Fruit fly (Drosophila melanogaster) whole organism, embryonic: Measurements from ENCODE around the gene qjt.

Experiments
- Asciz ChIP-seq: fragments of 200-800 bp; sonication (Bioruptor generic); optimal IDR thresholded peaks from 2 replicates; lab custom pipeline; 2017; ENCODE audit warnings: missing biosample characterization, mild to moderate bottlenecking, missing genetic modification characterization, missing genetic modification reagents
- Blimp-1 ChIP-seq: fragments of 200-800 bp; sonication (Bioruptor generic); optimal IDR thresholded peaks from 3 replicates; lab custom pipeline; 2018; ENCODE audit warnings: missing biosample characterization, missing genetic modification characterization, mild to moderate bottlenecking, moderate library complexity, missing genetic modification reagents
- CG11093 ChIP-seq: fragments of 200-800 bp; sonication (Bioruptor generic); IDR thresholded peaks from 3 replicates; pipeline ENCODE4 v1.3.6; 2022; ENCODE audit warnings: missing biosample characterization, missing genetic modification characterization
- CG11456 ChIP-seq: fragments of 200-800 bp; sonication (Bioruptor generic); IDR thresholded peaks from 3 replicates; pipeline ENCODE4 v1.3.6; 2022; ENCODE audit warnings: missing biosample characterization, missing genetic modification characterization
- CG11504 ChIP-seq: fragments of 200-800 bp; sonication (Bioruptor generic); optimal IDR thresholded peaks from 3 replicates; lab custom pipeline; 2019; ENCODE audit warnings: missing biosample characterization, mild to moderate bottlenecking, missing genetic modification characterization, moderate library complexity
- CG1233 ChIP-seq: fragments of 200-800 bp; sonication (Bioruptor generic); optimal IDR thresholded peaks from 4 replicates; lab custom pipeline; 2018; ENCODE audit warnings: missing biosample characterization, mild to moderate bottlenecking, missing genetic modification characterization
- CG14860 ChIP-seq: fragments of 200-800 bp; sonication (Bioruptor generic); IDR thresholded peaks from 3 replicates; pipeline ENCODE4 v1.3.6; 2022; ENCODE audit warnings: missing biosample characterization, missing genetic modification characterization; ENCODE audit not compliant: partially characterized antibody
- CG15479 ChIP-seq: fragments of 200-800 bp; sonication (Bioruptor generic); optimal IDR thresholded peaks from 3 replicates; lab custom pipeline; 2019; ENCODE audit warnings: missing biosample characterization, mild to moderate bottlenecking, missing genetic modification characterization, moderate library complexity
- CG16813 ChIP-seq: fragments of 200-800 bp; sonication (Bioruptor generic); IDR thresholded peaks from 3 replicates; pipeline ENCODE4 v1.3.6; 2022; ENCODE audit warnings: missing biosample characterization, missing genetic modification characterization; ENCODE audit not compliant: partially characterized antibody
- CG17385 ChIP-seq: fragments of 200-800 bp; sonication (Bioruptor generic); optimal IDR thresholded peaks from 3 replicates; lab custom pipeline; 2018; ENCODE audit warnings: missing biosample characterization, mild to moderate bottlenecking, missing genetic modification characterization
- CG17829 ChIP-seq: fragments of 200-800 bp; optimal IDR thresholded peaks from 2 replicates; lab custom pipeline; 2019; ENCODE audit warnings: missing biosample characterization, mild to moderate bottlenecking, missing genetic modification characterization, moderate library complexity
- CG2116 ChIP-seq: fragments of 200-800 bp; sonication (Bioruptor generic); optimal IDR thresholded peaks from 3 replicates; lab custom pipeline; 2018; ENCODE audit warnings: missing biosample characterization, mild to moderate bottlenecking, missing genetic modification characterization
- CG2678 ChIP-seq: fragments of 200-800 bp; sonication (Bioruptor generic); optimal IDR thresholded peaks from 3 replicates; lab custom pipeline; 2019; ENCODE audit warnings: missing biosample characterization, mild to moderate bottlenecking, missing genetic modification characterization, moderate library complexity
- CG2875 ChIP-seq: fragments of 200-800 bp; sonication (Bioruptor generic); optimal IDR thresholded peaks from 2 replicates; lab custom pipeline; 2017; ENCODE audit warnings: missing biosample characterization, mild to moderate bottlenecking, missing genetic modification characterization, missing genetic modification reagents
- CG4617 ChIP-seq: fragments of 200-800 bp; sonication (Bioruptor generic); optimal IDR thresholded peaks from 3 replicates; lab custom pipeline; 2016; ENCODE audit warnings: missing biosample characterization, missing genetic modification characterization, borderline replicate concordance
- CG4820 ChIP-seq: fragments of 200-800 bp; sonication (Bioruptor generic); optimal IDR thresholded peaks from 3 replicates; lab custom pipeline; 2016; ENCODE audit warnings: missing biosample characterization, missing genetic modification characterization
- CG7372 ChIP-seq: fragments of 200-800 bp; sonication (Bioruptor generic); IDR thresholded peaks from 2 replicates; pipeline ENCODE4 v1.3.6; 2022; ENCODE audit warnings: missing biosample characterization, missing genetic modification characterization
- Drgx ChIP-seq: fragments of 200-800 bp; sonication (Bioruptor generic); IDR thresholded peaks from 2 replicates; pipeline ENCODE4 v1.3.6; 2022; ENCODE audit warnings: missing biosample characterization, missing genetic modification characterization
- HLH3B ChIP-seq: fragments of 200-800 bp; sonication (Bioruptor generic); IDR thresholded peaks from 2 replicates; pipeline ENCODE4 v1.3.6; 2022; ENCODE audit warnings: missing biosample characterization, missing genetic modification characterization
- Lpt ChIP-seq: fragments of >200 bp; optimal IDR thresholded peaks from 2 replicates; lab custom pipeline; 2018; ENCODE audit warnings: missing biosample characterization, missing genetic modification characterization
- MBD-R2 ChIP-seq: fragments of 200-800 bp; sonication (Bioruptor generic); IDR thresholded peaks from 2 replicates; pipeline ENCODE4 v1.3.6; 2022; ENCODE audit warnings: missing biosample characterization, missing genetic modification characterization
- NC2α ChIP-seq: fragments of 200-800 bp; sonication (Bioruptor generic); optimal IDR thresholded peaks from 2 replicates; lab custom pipeline; 2016; ENCODE audit warnings: missing biosample characterization, missing genetic modification characterization
- Oaz ChIP-seq: fragments of 200-800 bp; sonication (Bioruptor generic); IDR thresholded peaks from 2 replicates; pipeline ENCODE4 v1.3.6; 2022; ENCODE audit warnings: missing biosample characterization, missing genetic modification characterization
- Ptx1 ChIP-seq: fragments of 200-800 bp; sonication (Bioruptor generic); IDR thresholded peaks from 2 replicates; pipeline ENCODE4 v1.3.6; 2022; ENCODE audit warnings: missing biosample characterization, missing genetic modification characterization
- Sox100B ChIP-seq: fragments of 200-800 bp; sonication (Bioruptor generic); optimal IDR thresholded peaks from 3 replicates; lab custom pipeline; 2018; ENCODE audit warnings: missing biosample characterization, mild to moderate bottlenecking, missing genetic modification characterization
- Sry-β ChIP-seq: fragments of 200-800 bp; sonication (Bioruptor generic); optimal IDR thresholded peaks from 2 replicates; lab custom pipeline; 2018; ENCODE audit warnings: missing biosample characterization, mild to moderate bottlenecking, missing genetic modification characterization, moderate library complexity
- ara ChIP-seq: fragments of 200-800 bp; sonication (Bioruptor generic); IDR thresholded peaks from 2 replicates; pipeline ENCODE4 v1.3.6; 2022; ENCODE audit warnings: missing biosample characterization, missing genetic modification characterization
- bbx ChIP-seq: fragments of 200-800 bp; sonication (Bioruptor generic); IDR thresholded peaks from 2 replicates; pipeline ENCODE4 v1.3.6; 2022; ENCODE audit warnings: missing biosample characterization, missing genetic modification characterization; ENCODE audit not compliant: partially characterized antibody
- cg ChIP-seq: fragments of 200-800 bp; sonication (Bioruptor generic); optimal IDR thresholded peaks from 3 replicates; lab custom pipeline; 2019; ENCODE audit warnings: missing biosample characterization, mild to moderate bottlenecking, missing genetic modification characterization, moderate library complexity
- ci ChIP-seq: fragments of 200-800 bp; sonication (Bioruptor generic); IDR thresholded peaks from 3 replicates; pipeline ENCODE4 v1.3.6; 2022; ENCODE audit warnings: missing biosample characterization, missing genetic modification characterization
- gcm ChIP-seq: fragments of 200-800 bp; sonication (Bioruptor generic); optimal IDR thresholded peaks from 2 replicates; lab custom pipeline; 2019; ENCODE audit warnings: missing biosample characterization, mild to moderate bottlenecking, missing genetic modification characterization, moderate library complexity
- grau ChIP-seq: fragments of 200-800 bp; optimal IDR thresholded peaks from 3 replicates; lab custom pipeline; 2019; ENCODE audit warnings: missing biosample characterization, mild to moderate bottlenecking, missing genetic modification characterization, moderate library complexity
- gt ChIP-seq: fragments of 200-800 bp; sonication (Bioruptor generic); IDR thresholded peaks from 2 replicates; pipeline ENCODE4 v1.3.6; 2022; ENCODE audit warnings: missing biosample characterization, missing genetic modification characterization
- luna ChIP-seq: fragments of 200-800 bp; sonication (Bioruptor generic); optimal IDR thresholded peaks from 2 replicates; lab custom pipeline; 2016; ENCODE audit warnings: missing biosample characterization, missing genetic modification characterization
- nmo ChIP-seq: fragments of 200-800 bp; sonication (Bioruptor generic); optimal IDR thresholded peaks from 2 replicates; lab custom pipeline; 2018; ENCODE audit warnings: missing biosample characterization, mild to moderate bottlenecking, missing genetic modification characterization, moderate library complexity
- oc ChIP-seq: fragments of 200-800 bp; sonication (Bioruptor generic); optimal IDR thresholded peaks from 2 replicates; lab custom pipeline; 2018; ENCODE audit warnings: missing biosample characterization, mild to moderate bottlenecking, missing genetic modification characterization, moderate library complexity
- prd ChIP-seq, 3 experiments: fragments of >200 bp in 2 of 3; fragments of 200-800 bp in 1 of 3; sonication (Bioruptor generic) in 1 of 3; optimal IDR thresholded peaks in 2 of 3; IDR thresholded peaks in 1 of 3; 2 replicates in 2 of 3; 3 replicates in 1 of 3; pipeline versions ENCODE4 v1.3.6 to Lab custom; 2017 to 2022; ENCODE audit warnings: missing biosample characterization in 1 of 3, missing genetic modification characterization in 1 of 3
- pzg ChIP-seq: fragments of 200-800 bp; sonication (Bioruptor generic); optimal IDR thresholded peaks from 3 replicates; lab custom pipeline; 2018; ENCODE audit warnings: missing biosample characterization, mild to moderate bottlenecking, missing genetic modification characterization, moderate library complexity
- repo ChIP-seq: fragments of 200-800 bp; sonication (Bioruptor generic); optimal IDR thresholded peaks from 2 replicates; lab custom pipeline; 2016; ENCODE audit warnings: missing biosample characterization, missing genetic modification characterization
- rib ChIP-seq: fragments of 200-800 bp; sonication (Bioruptor generic); IDR thresholded peaks from 2 replicates; pipeline ENCODE4 v1.3.6; 2022; ENCODE audit warnings: missing biosample characterization, missing genetic modification characterization
- row ChIP-seq: fragments of 200-800 bp; sonication (Bioruptor generic); IDR thresholded peaks from 3 replicates; pipeline ENCODE4 v1.3.6; 2022; ENCODE audit warnings: missing biosample characterization, missing genetic modification characterization
- sens ChIP-seq: fragments of 200-800 bp; sonication (Bioruptor generic); peaks from one replicate; lab custom pipeline; 2016; ENCODE audit warnings: missing biosample characterization, missing genetic modification characterization
- so ChIP-seq: fragments of 200-800 bp; sonication (Bioruptor generic); IDR thresholded peaks from 3 replicates; pipeline ENCODE4 v1.3.6; 2022; ENCODE audit warnings: missing biosample characterization, missing genetic modification characterization
- sr ChIP-seq: fragments of 200-800 bp; sonication (Bioruptor generic); IDR thresholded peaks from 3 replicates; pipeline ENCODE4 v1.3.6; 2022; ENCODE audit warnings: missing biosample characterization, missing genetic modification characterization
- tin ChIP-seq: fragments of 200-800 bp; sonication (Bioruptor generic); optimal IDR thresholded peaks from 3 replicates; lab custom pipeline; 2016; ENCODE audit warnings: missing biosample characterization, missing genetic modification characterization
- vvl ChIP-seq: fragments of 200-800 bp; sonication (Bioruptor generic); IDR thresholded peaks from 2 replicates; pipeline ENCODE4 v1.3.6; 2022; ENCODE audit warnings: missing biosample characterization, missing genetic modification characterization

qjt gene

dm6 chr3L:17496871-17497492, 18.1 kb downstream of the qjt start (continued):
- TF ChIP-seq CG11093 (GFP tag; lab: Robert Waterston, UW) (no peak), CG15479 (no peak), CG4617 (GFP tag; lab: Kevin White, UChicago) (no peak), CG2678 (tag; lab: Kevin White, UChicago) (peak; percentile 28), CG11504 (tag; lab: Kevin White, UChicago) (peak; percentile 60), CG2875 (peak; percentile 1), Asciz (GFP tag; lab: Kevin White, UChicago) (peak; percentile 5), Sox100B (GFP tag; lab: Kevin White, UChicago) (peak; percentile 15), nmo (GFP tag; lab: Kevin White, UChicago) (peak; percentile 28)

dm6 chr3L:17497969-17498368, 19.1 kb downstream of the qjt start:
- TF ChIP-seq CG1233 = no peak
- TF ChIP-seq row (GFP tag; lab: Robert Waterston, UW) = peak; percentile 24; the same call in 2 of the 3 replicates
- TF ChIP-seq MBD-R2 (GFP tag; lab: Robert Waterston, UW) = no peak
- TF ChIP-seq rib (GFP tag; lab: Robert Waterston, UW) = no peak
- no peak for TF ChIP-seq pzg (GFP tag; lab: Kevin White, UChicago)
- TF ChIP-seq tin (GFP tag; lab: Kevin White, UChicago) = no peak
- TF ChIP-seq CG2116 (GFP tag; lab: Kevin White, UChicago) = no peak
- TF ChIP-seq ci (GFP tag; lab: Robert Waterston, UW) = 0 out of 3 replicates have a peak, but pooled peaks have one; percentile 28
- no peak for TF ChIP-seq so (GFP tag; lab: Robert Waterston, UW)
- peak; percentile 76 for TF ChIP-seq Drgx (GFP tag; lab: Robert Waterston, UW)
- TF ChIP-seq Lpt = no peak
- TF ChIP-seq ara (GFP tag; lab: Robert Waterston, UW) = 0 out of 2 replicates have a peak, but pooled peaks have one; percentile 8
- TF ChIP-seq NC2α (GFP tag; lab: Kevin White, UChicago) = no peak
- no peak for TF ChIP-seq repo (GFP tag; lab: Kevin White, UChicago)
- 0 out of 3 replicates have a peak, but pooled peaks have one; percentile 29 for TF ChIP-seq sr (GFP tag; lab: Robert Waterston, UW)
- peak; percentile 65 for TF ChIP-seq grau (tag; lab: Kevin White, UChicago)
- no peak for TF ChIP-seq Oaz (GFP tag; lab: Robert Waterston, UW)
- peak; percentile 59 for TF ChIP-seq sens (GFP tag; lab: Kevin White, UChicago)
- TF ChIP-seq CG17829 (tag; lab: Kevin White, UChicago) = no peak
- TF ChIP-seq vvl = no peak
- peak; percentile 53 for TF ChIP-seq Blimp-1 (GFP tag; lab: Kevin White, UChicago)
- TF ChIP-seq gcm (GFP tag; lab: Kevin White, UChicago) = no peak
- TF ChIP-seq Ptx1 (GFP tag; lab: Robert Waterston, UW) = peak; percentile 17; the same call in 1 of the 2 replicates

dm6 chr3L:17498952-17499710, 20.2 kb downstream of the qjt start:
- TF ChIP-seq CG16813 (GFP tag; lab: Robert Waterston, UW) (no peak), HLH3B (GFP tag; lab: Robert Waterston, UW) (no peak), CG17385 (GFP tag; lab: Kevin White, UChicago) (no peak), cg (GFP tag; lab: Kevin White, UChicago) (peak; percentile 15), CG4820 (GFP tag; lab: Kevin White, UChicago) (no peak), Sry-β (no peak), luna (no peak), oc (tag; lab: Kevin White, UChicago) (no peak), CG11456 (GFP tag; lab: Robert Waterston, UW) (no peak), NC2α (GFP tag; lab: Kevin White, UChicago) (no peak), CG7372 (GFP tag; lab: Robert Waterston, UW) (peak; percentile 58; the same call in 1 of the 2 replicates), gt (GFP tag; lab: Robert Waterston, UW) (no peak), prd (optimal IDR thresholded peaks at IDR 0.05; lab: Kevin White, UChicago) (no peak), prd (GFP tag; IDR thresholded peaks at IDR 0.05; lab: Robert Waterston, UW) (no peak), CG14860 (GFP tag; lab: Robert Waterston, UW) (no peak), bbx (GFP tag; lab: Robert Waterston, UW) (no peak)
